Worm (Caenorhabditis elegans) whole organism, mixed stage, embryonic: ENCODE measurements around the gene clec-138.

Source experiments
- blmp-1 ChIP-seq: fragments of 150-350 bp; optimal IDR thresholded peaks from 2 replicates; lab custom pipeline; 2014; ENCODE audit warnings: missing biosample characterization, missing genetic modification characterization
- cnd-1 ChIP-seq: fragments of 200-800 bp; sonication (Bioruptor generic); optimal IDR thresholded peaks from 2 replicates; lab custom pipeline; 2018; ENCODE audit warnings: mild to moderate bottlenecking, missing genetic modification characterization, missing compliant biosample characterization
- elt-3 ChIP-seq: fragments of 150-350 bp; optimal IDR thresholded peaks from 2 replicates; lab custom pipeline; 2014; ENCODE audit warnings: missing biosample characterization, missing genetic modification characterization
- lsy-2 ChIP-seq: fragments of 150-350 bp; optimal IDR thresholded peaks from 2 replicates; lab custom pipeline; 2014; ENCODE audit warnings: missing biosample characterization, missing genetic modification characterization
- mab-5 ChIP-seq: fragments of 150-350 bp; optimal IDR thresholded peaks from 2 replicates; lab custom pipeline; 2014; ENCODE audit warnings: missing biosample characterization, missing genetic modification characterization
- nhr-12 ChIP-seq: fragments of 150-350 bp; optimal IDR thresholded peaks from 2 replicates; lab custom pipeline; 2014; ENCODE audit warnings: missing biosample characterization, missing genetic modification characterization
- nhr-237 ChIP-seq: fragments of 150-350 bp; optimal IDR thresholded peaks from 2 replicates; lab custom pipeline; 2014; ENCODE audit warnings: missing biosample characterization, missing genetic modification characterization
- nhr-28 ChIP-seq: fragments of 150-350 bp; optimal IDR thresholded peaks from 2 replicates; lab custom pipeline; 2014; ENCODE audit warnings: missing biosample characterization, missing genetic modification characterization
- snpc-4 ChIP-seq: fragments of 150-350 bp; optimal IDR thresholded peaks from 2 replicates; lab custom pipeline; 2014; ENCODE audit warnings: missing biosample characterization, missing genetic modification characterization
- unc-39 ChIP-seq: fragments of 150-350 bp; optimal IDR thresholded peaks from 2 replicates; lab custom pipeline; 2014; ENCODE audit warnings: missing biosample characterization, missing genetic modification characterization
- unc-62 ChIP-seq: fragments of 150-350 bp; optimal IDR thresholded peaks from 2 replicates; lab custom pipeline; 2014; ENCODE audit warnings: missing biosample characterization, missing genetic modification reagents, missing genetic modification characterization
- ztf-11 ChIP-seq: fragments of 150-350 bp; optimal IDR thresholded peaks from 2 replicates; lab custom pipeline; 2014; ENCODE audit warnings: missing biosample characterization, missing genetic modification characterization

ce11 chrII:4616443-4616842 is 3.2 kb downstream of the clec-138 start, which contains the start of gene clec-136:
- TF ChIP-seq nhr-12 (tag; lab: Kevin White, UChicago) (no peak), unc-62 (GFP tag; lab: Kevin White, UChicago) (no peak), unc-39 (no peak), nhr-237 (tag; lab: Kevin White, UChicago) (no peak), mab-5 (tag; lab: Kevin White, UChicago) (no peak), blmp-1 (tag; lab: Kevin White, UChicago) (no peak), snpc-4 (tag; lab: Kevin White, UChicago) (no peak), elt-3 (no peak), lsy-2 (no peak), cnd-1 (no peak), ztf-11 (no peak), nhr-28 (tag; lab: Kevin White, UChicago) (no peak)
